Worm (Caenorhabditis elegans) whole organism, L1 larva: ENCODE data around the gene ippk-1.

Experiments used
- C04F5.9 ChIP-seq: sonication (generic microtip); optimal IDR thresholded peaks from 2 replicates; lab custom pipeline; 2016; ENCODE audit warnings: missing genetic modification characterization, missing compliant biosample characterization
- C16A3.4 ChIP-seq: fragments of 150-350 bp; optimal IDR thresholded peaks from 2 replicates; lab custom pipeline; 2014; ENCODE audit warnings: missing biosample characterization, missing genetic modification characterization
- C34B4.2 ChIP-seq: sonication (generic microtip); optimal IDR thresholded peaks from 2 replicates; lab custom pipeline; 2017; ENCODE audit warnings: mild to moderate bottlenecking, missing genetic modification characterization, missing compliant biosample characterization
- F16B12.6 ChIP-seq: fragments of 150-350 bp; optimal IDR thresholded peaks from 2 replicates; lab custom pipeline; 2014; ENCODE audit warnings: missing biosample characterization, missing genetic modification characterization
- Y116A8C.19 ChIP-seq: sonication (generic microtip); optimal IDR thresholded peaks from 2 replicates; lab custom pipeline; 2016; ENCODE audit warnings: missing compliant biosample characterization, missing genetic modification characterization, borderline replicate concordance
- alr-1 ChIP-seq: fragments of 200-800 bp; sonication (Bioruptor generic); optimal IDR thresholded peaks from 2 replicates; lab custom pipeline; 2018; ENCODE audit warnings: borderline replicate concordance, mild to moderate bottlenecking, missing genetic modification characterization, missing compliant biosample characterization
- ama-1 ChIP-seq: fragments of 150-350 bp; optimal IDR thresholded peaks from 2 replicates; lab custom pipeline; 2014
- ceh-63 ChIP-seq: fragments of 200-800 bp; sonication (Bioruptor generic); optimal IDR thresholded peaks from 2 replicates; lab custom pipeline; 2018; ENCODE audit warnings: mild to moderate bottlenecking, missing genetic modification characterization, missing compliant biosample characterization
- ceh-8 ChIP-seq: fragments of 200-800 bp; sonication (Bioruptor generic); optimal IDR thresholded peaks from 2 replicates; lab custom pipeline; 2018; ENCODE audit warnings: mild to moderate bottlenecking, missing genetic modification characterization, moderate library complexity, missing compliant biosample characterization
- ceh-88 ChIP-seq: fragments of 200-800 bp; sonication (Bioruptor generic); IDR thresholded peaks from 2 replicates; pipeline ENCODE4 v1.3.6; 2022; ENCODE audit warnings: missing genetic modification characterization, missing compliant biosample characterization
- ceh-90 ChIP-seq: sonication (generic microtip); optimal IDR thresholded peaks from 2 replicates; lab custom pipeline; 2016; ENCODE audit warnings: missing genetic modification characterization, missing compliant biosample characterization
- efl-3 ChIP-seq: fragments of 200-800 bp; sonication (Bioruptor generic); optimal IDR thresholded peaks from 2 replicates; lab custom pipeline; 2018; ENCODE audit warnings: mild to moderate bottlenecking, missing genetic modification characterization, missing compliant biosample characterization
- egl-27 ChIP-seq, 2 experiments: fragments of 150-350 bp in 1 of 2; sonication (generic microtip); optimal IDR thresholded peaks; 3 replicates each; lab custom pipeline; 2017 to 2018; ENCODE audit warnings: missing biosample characterization in 2 of 2, missing genetic modification characterization in 2 of 2, missing genetic modification reagents in 2 of 2
- elt-3 ChIP-seq, 6 experiments: fragments of 150-350 bp in 1 of 6; sonication (generic microtip); optimal IDR thresholded peaks; 2 replicates each; lab custom pipeline; 2017 to 2018; ENCODE audit warnings: missing biosample characterization in 6 of 6, missing genetic modification characterization in 6 of 6, inconsistent platforms in 1 of 6
- ets-5 ChIP-seq: fragments of 200-800 bp; sonication (Bioruptor generic); IDR thresholded peaks from 2 replicates; pipeline ENCODE4 v1.3.6; 2022; ENCODE audit warnings: missing genetic modification characterization, missing compliant biosample characterization
- fkh-10 ChIP-seq: sonication (generic microtip); optimal IDR thresholded peaks from 2 replicates; lab custom pipeline; 2017; ENCODE audit warnings: missing biosample characterization, missing genetic modification reagents, missing genetic modification characterization
- fkh-8 ChIP-seq: sonication (generic microtip); optimal IDR thresholded peaks from 2 replicates; lab custom pipeline; 2016; ENCODE audit warnings: mild to moderate bottlenecking, missing genetic modification characterization, missing compliant biosample characterization
- fos-1 ChIP-seq: fragments of 150-350 bp; optimal IDR thresholded peaks from 2 replicates; lab custom pipeline; 2014; ENCODE audit warnings: missing biosample characterization, missing genetic modification characterization
- grh-1 ChIP-seq: fragments of 200-800 bp; sonication (Bioruptor generic); IDR thresholded peaks from 2 replicates; pipeline ENCODE4 v1.3.6; 2022; ENCODE audit warnings: missing genetic modification reagents, missing genetic modification characterization, missing compliant biosample characterization
- hpl-2 ChIP-seq: fragments of 150-350 bp; optimal IDR thresholded peaks from 2 replicates; lab custom pipeline; 2014; ENCODE audit warnings: missing biosample characterization, missing genetic modification reagents, missing genetic modification characterization
- irx-1 ChIP-seq: sonication (generic microtip); optimal IDR thresholded peaks from 2 replicates; lab custom pipeline; 2016; ENCODE audit warnings: missing genetic modification characterization, missing compliant biosample characterization
- isw-1 ChIP-seq: fragments of 200-800 bp; sonication (Bioruptor generic); IDR thresholded peaks from 2 replicates; pipeline ENCODE4 v1.3.6; 2022; ENCODE audit warnings: missing genetic modification characterization, missing compliant biosample characterization
- jun-1 ChIP-seq: fragments of 150-350 bp; optimal IDR thresholded peaks from 2 replicates; lab custom pipeline; 2014; ENCODE audit warnings: missing biosample characterization, missing genetic modification reagents, missing genetic modification characterization
- lin-14 ChIP-seq: fragments of 200-800 bp; sonication (Bioruptor generic); optimal IDR thresholded peaks from 2 replicates; lab custom pipeline; 2018; ENCODE audit warnings: mild to moderate bottlenecking, missing genetic modification characterization, moderate library complexity, missing compliant biosample characterization
- lin-35 ChIP-seq, 2 experiments: fragments of 150-350 bp; optimal IDR thresholded peaks; 2 replicates each; lab custom pipeline; 2014; ENCODE audit warnings: missing biosample characterization in 2 of 2, missing genetic modification characterization in 2 of 2, missing genetic modification reagents in 2 of 2
- lin-39 ChIP-seq: fragments of 150-350 bp; optimal IDR thresholded peaks from 2 replicates; lab custom pipeline; 2014; ENCODE audit warnings: missing biosample characterization, missing genetic modification reagents, missing genetic modification characterization
- lir-3 ChIP-seq: sonication (generic microtip); optimal IDR thresholded peaks from 2 replicates; lab custom pipeline; 2016; ENCODE audit warnings: mild to moderate bottlenecking, missing genetic modification characterization, moderate library complexity, missing compliant biosample characterization; ENCODE audit not compliant: poor library complexity
- lsy-2 ChIP-seq, 2 experiments: fragments of 150-350 bp; optimal IDR thresholded peaks; 2 replicates each; lab custom pipeline; 2014; ENCODE audit warnings: missing biosample characterization in 2 of 2, missing genetic modification characterization in 2 of 2
- nhr-11 ChIP-seq: fragments of 150-350 bp; optimal IDR thresholded peaks from 2 replicates; lab custom pipeline; 2014; ENCODE audit warnings: missing biosample characterization, missing genetic modification characterization
- nhr-12 ChIP-seq: sonication (generic microtip); optimal IDR thresholded peaks from 2 replicates; lab custom pipeline; 2017; ENCODE audit warnings: missing biosample characterization, missing genetic modification characterization
- nhr-20 ChIP-seq: sonication (generic microtip); optimal IDR thresholded peaks from 2 replicates; lab custom pipeline; 2016; ENCODE audit warnings: mild to moderate bottlenecking, missing genetic modification characterization, missing compliant biosample characterization
- nhr-237 ChIP-seq: fragments of 150-350 bp; optimal IDR thresholded peaks from 2 replicates; lab custom pipeline; 2014; ENCODE audit warnings: missing biosample characterization, missing genetic modification characterization
- nhr-47 ChIP-seq: sonication (generic microtip); optimal IDR thresholded peaks from 2 replicates; lab custom pipeline; 2016; ENCODE audit warnings: mild to moderate bottlenecking, missing genetic modification characterization, moderate library complexity, missing compliant biosample characterization
- nhr-71 ChIP-seq: sonication (generic microtip); optimal IDR thresholded peaks from 2 replicates; lab custom pipeline; 2016; ENCODE audit warnings: mild to moderate bottlenecking, missing genetic modification characterization, moderate library complexity, missing compliant biosample characterization
- nhr-76 ChIP-seq: sonication (generic microtip); optimal IDR thresholded peaks from 2 replicates; lab custom pipeline; 2017; ENCODE audit warnings: missing biosample characterization, missing genetic modification characterization
- nhr-84 ChIP-seq: sonication (generic microtip); optimal IDR thresholded peaks from 2 replicates; lab custom pipeline; 2017; ENCODE audit warnings: missing biosample characterization, missing genetic modification characterization
- nhr-85 ChIP-seq: sonication (generic microtip); peaks from one replicate; lab custom pipeline; 2016; ENCODE audit warnings: missing genetic modification characterization, inconsistent platforms, missing compliant biosample characterization
- pag-3 ChIP-seq: sonication (generic microtip); optimal IDR thresholded peaks from 2 replicates; lab custom pipeline; 2017; ENCODE audit warnings: missing genetic modification characterization, mild to moderate bottlenecking, missing compliant biosample characterization, antibody characterized with exemption, borderline replicate concordance; ENCODE audit not compliant: insufficient read depth
- pqm-1 ChIP-seq: sonication (generic microtip); optimal IDR thresholded peaks from 3 replicates; lab custom pipeline; 2017; ENCODE audit warnings: missing biosample characterization, missing genetic modification characterization
- rnt-1 ChIP-seq: sonication (generic microtip); optimal IDR thresholded peaks from 2 replicates; lab custom pipeline; 2016; ENCODE audit warnings: mild to moderate bottlenecking, missing genetic modification characterization, moderate library complexity, missing compliant biosample characterization
- sup-37 ChIP-seq: fragments of 200-800 bp; sonication (Bioruptor generic); optimal IDR thresholded peaks from 2 replicates; lab custom pipeline; 2018; ENCODE audit warnings: mild to moderate bottlenecking, missing genetic modification characterization, missing compliant biosample characterization
- swsn-7 ChIP-seq: sonication (generic microtip); optimal IDR thresholded peaks from 2 replicates; lab custom pipeline; 2016; ENCODE audit warnings: missing genetic modification characterization, missing compliant biosample characterization
- unc-130 ChIP-seq: fragments of 150-350 bp; optimal IDR thresholded peaks from 2 replicates; lab custom pipeline; 2017; ENCODE audit warnings: missing biosample characterization, missing genetic modification characterization, inconsistent platforms
- unc-30 ChIP-seq: sonication (generic microtip); optimal IDR thresholded peaks from 2 replicates; lab custom pipeline; 2017; ENCODE audit warnings: missing biosample characterization, missing genetic modification characterization
- unc-62 ChIP-seq: fragments of 150-350 bp; optimal IDR thresholded peaks from 2 replicates; lab custom pipeline; 2014; ENCODE audit warnings: missing biosample characterization, missing genetic modification reagents, missing genetic modification characterization
- unc-98 ChIP-seq: fragments of 200-800 bp; sonication (Bioruptor generic); IDR thresholded peaks from 2 replicates; pipeline ENCODE4 v1.3.6; 2022; ENCODE audit warnings: missing genetic modification characterization, missing compliant biosample characterization
- vab-15 ChIP-seq: sonication (generic microtip); optimal IDR thresholded peaks from 2 replicates; lab custom pipeline; 2017; ENCODE audit warnings: missing genotype, mild to moderate bottlenecking, missing genetic modification characterization, missing compliant biosample characterization
- xbp-1 ChIP-seq: sonication (generic microtip); optimal IDR thresholded peaks from 2 replicates; lab custom pipeline; 2016; ENCODE audit warnings: missing genetic modification characterization, missing compliant biosample characterization
- zag-1 ChIP-seq: fragments of 150-350 bp; optimal IDR thresholded peaks from 2 replicates; lab custom pipeline; 2014; ENCODE audit warnings: missing biosample characterization, missing genetic modification characterization
- zip-4 ChIP-seq: fragments of 200-800 bp; sonication (Bioruptor generic); optimal IDR thresholded peaks from 2 replicates; lab custom pipeline; 2018; ENCODE audit warnings: mild to moderate bottlenecking, missing genetic modification characterization, moderate library complexity, missing compliant biosample characterization
- ztf-11 ChIP-seq, 2 experiments: sonication (generic microtip); optimal IDR thresholded peaks; 2 replicates each; lab custom pipeline; 2016 to 2017; ENCODE audit warnings: missing genetic modification characterization in 2 of 2, missing biosample characterization in 1 of 2, missing compliant biosample characterization in 1 of 2
- ztf-4 ChIP-seq: fragments of 150-350 bp; optimal IDR thresholded peaks from 2 replicates; lab custom pipeline; 2014; ENCODE audit warnings: missing biosample characterization, missing genetic modification characterization

Gene ippk-1

DNA sequence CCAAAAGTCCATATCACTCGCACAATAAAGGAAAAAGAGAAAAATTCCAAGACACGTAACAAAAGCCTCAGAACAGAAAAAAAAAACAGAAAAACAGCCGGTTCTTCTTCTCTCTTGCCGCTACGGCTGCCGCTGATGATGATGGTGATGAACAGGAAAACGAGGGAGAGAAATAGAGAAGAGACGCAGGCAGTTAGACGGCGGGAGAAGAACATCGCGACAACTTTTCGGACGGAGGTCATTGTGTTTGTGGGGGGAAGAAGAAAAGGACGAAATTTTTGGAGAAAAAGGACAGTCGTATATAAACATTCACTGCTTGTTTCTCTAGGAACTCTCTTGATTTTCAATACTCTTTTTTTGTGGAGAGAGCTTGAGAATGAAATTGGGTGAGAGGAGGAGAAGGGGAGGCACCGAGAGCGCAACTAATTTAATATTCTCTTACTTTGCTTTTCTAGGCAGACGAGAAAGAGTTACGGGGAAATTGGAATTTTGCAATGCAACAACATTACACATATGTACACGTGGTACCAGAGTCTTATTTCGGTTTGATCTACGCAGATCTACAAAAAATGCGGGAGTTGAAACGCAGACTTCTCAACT, 47.0 kb downstream of the ippk-1 start (continued):
- no peak for TF ChIP-seq nhr-12
- peak in 1 of 6 experiments; percentile 25 for TF ChIP-seq elt-3 (tag; optimal IDR thresholded peaks at IDR 0.05; lab: Kevin White, UChicago)
- TF ChIP-seq F16B12.6 (tag; lab: Kevin White, UChicago): peak; percentile 26
- TF ChIP-seq sup-37 (GFP tag; lab: Kevin White, UChicago): no peak
- TF ChIP-seq lir-3 (tag; lab: Kevin White, UChicago): no peak
- TF ChIP-seq unc-98 (GFP tag; lab: Robert Waterston, UW): no peak
- no peak for TF ChIP-seq nhr-237 (tag; lab: Kevin White, UChicago)
- TF ChIP-seq C34B4.2 (tag; lab: Kevin White, UChicago): no peak
- no peak for TF ChIP-seq ceh-63
- TF ChIP-seq unc-30 (tag; lab: Kevin White, UChicago): no peak
- no peak for TF ChIP-seq grh-1 (GFP tag; lab: Robert Waterston, UW)
- peak; percentile 54 for TF ChIP-seq swsn-7 (tag; lab: Kevin White, UChicago)
- TF ChIP-seq jun-1 (tag; lab: Kevin White, UChicago): peak; percentile 6
- no peak for TF ChIP-seq nhr-11 (tag; lab: Kevin White, UChicago)
- TF ChIP-seq ceh-8: no peak
- TF ChIP-seq fkh-10 (GFP tag; lab: Kevin White, UChicago): peak; percentile 27
- TF ChIP-seq xbp-1 (tag; lab: Kevin White, UChicago): peak; percentile 28
- TF ChIP-seq lin-39 (tag; lab: Kevin White, UChicago): no peak
- no peak for TF ChIP-seq nhr-84 (tag; lab: Kevin White, UChicago)
- no peak for TF ChIP-seq C04F5.9 (tag; lab: Kevin White, UChicago)
- no peak for TF ChIP-seq egl-27 (tag; optimal IDR thresholded peaks at IDR 0.05; lab: Kevin White, UChicago)
- peak; percentile 56 for TF ChIP-seq nhr-85 (tag; lab: Kevin White, UChicago)
- TF ChIP-seq isw-1 (GFP tag; lab: Robert Waterston, UW): no peak
- no peak for TF ChIP-seq alr-1 (tag; lab: Kevin White, UChicago)
- no peak for TF ChIP-seq ztf-4 (tag; lab: Kevin White, UChicago)
- TF ChIP-seq ceh-88: no peak
- TF ChIP-seq ama-1 (lab: Kevin White, UChicago): no peak
- peak; percentile 17 for TF ChIP-seq nhr-20 (tag; lab: Kevin White, UChicago)
- TF ChIP-seq rnt-1 (tag; lab: Kevin White, UChicago): no peak
- TF ChIP-seq fkh-8 (tag; lab: Kevin White, UChicago): peak; percentile 53
- TF ChIP-seq ets-5: no peak
- TF ChIP-seq zag-1 (tag; lab: Kevin White, UChicago): no peak
- no peak for TF ChIP-seq unc-130
- TF ChIP-seq unc-62: no peak
- TF ChIP-seq lin-14 (GFP tag; lab: Kevin White, UChicago): peak; percentile 96
- TF ChIP-seq lin-35 (GFP tag; optimal IDR thresholded peaks at IDR 0.05; lab: Kevin White, UChicago): peak; percentile 21 to 64
- TF ChIP-seq ztf-11 (tag; optimal IDR thresholded peaks at IDR 0.05; lab: Kevin White, UChicago): no peak
- TF ChIP-seq C16A3.4 (tag; lab: Kevin White, UChicago): no peak
- no peak for TF ChIP-seq Y116A8C.19 (tag; lab: Kevin White, UChicago)
- TF ChIP-seq pag-3 (tag; lab: Kevin White, UChicago): peak; percentile 23
- no peak for TF ChIP-seq nhr-76 (tag; lab: Kevin White, UChicago)
- no peak for TF ChIP-seq efl-3 (GFP tag; lab: Kevin White, UChicago)
- peak; percentile 50 for TF ChIP-seq nhr-47 (tag; lab: Kevin White, UChicago)
- no peak for TF ChIP-seq hpl-2
- peak; percentile 28 for TF ChIP-seq irx-1 (tag; lab: Kevin White, UChicago)
- TF ChIP-seq fos-1 (tag; lab: Kevin White, UChicago): no peak
- TF ChIP-seq zip-4 (GFP tag; lab: Kevin White, UChicago): no peak
- peak; percentile 65 for TF ChIP-seq nhr-71 (tag; lab: Kevin White, UChicago)
- no peak for TF ChIP-seq pqm-1 (tag; lab: Kevin White, UChicago)
- peak; percentile 43 to 47 for TF ChIP-seq lsy-2 (tag; optimal IDR thresholded peaks at IDR 0.05; lab: Kevin White, UChicago)
- TF ChIP-seq ceh-90 (tag; lab: Kevin White, UChicago): no peak
- no peak for TF ChIP-seq vab-15 (tag; lab: Kevin White, UChicago)
